Worm (Caenorhabditis elegans): Measurements from ENCODE around the gene anoh-1.

Gene anoh-1

ce11 chrIII:13260344-13260743 is 14.0 kb downstream of the anoh-1 start:
- TF ChIP-seq Y56A3A.18 (GFP tag; IDR thresholded peaks at IDR 0.05): no peak
- TF ChIP-seq F33H1.4 (GFP tag; IDR thresholded peaks at IDR 0.05): no peak
- no peak for TF ChIP-seq B0035.1 (tag; optimal IDR thresholded peaks at IDR 0.05)
- TF ChIP-seq sptf-2 (GFP tag; optimal IDR thresholded peaks at IDR 0.05): no peak
- TF ChIP-seq sdz-38 (tag; optimal IDR thresholded peaks at IDR 0.05): no peak
- no peak for TF ChIP-seq aptf-3 (GFP tag; IDR thresholded peaks at IDR 0.05)
- TF ChIP-seq F39B2.1 (GFP tag; IDR thresholded peaks at IDR 0.05): no peak
- TF ChIP-seq Y79H2A.3 (GFP tag; conservative IDR thresholded peaks at IDR 0.05): no peak
- no peak for TF ChIP-seq pha-4 (tag; optimal IDR thresholded peaks at IDR 0.05)
- no peak for TF ChIP-seq bed-2 (GFP tag; IDR thresholded peaks at IDR 0.05)
- no peak for TF ChIP-seq F52B5.7 (tag; optimal IDR thresholded peaks at IDR 0.05)
- TF ChIP-seq cebp-1 (GFP tag; IDR thresholded peaks at IDR 0.05): no peak
- TF ChIP-seq cebp-1 (tag; optimal IDR thresholded peaks at IDR 0.05): no peak
- no peak for TF ChIP-seq ztf-26 (tag; optimal IDR thresholded peaks at IDR 0.05)
- TF ChIP-seq ztf-18 (tag; optimal IDR thresholded peaks at IDR 0.05): no peak
- TF ChIP-seq nhr-179 (tag; optimal IDR thresholded peaks at IDR 0.05): no peak
- no peak for TF ChIP-seq lin-54 (GFP tag; optimal IDR thresholded peaks at IDR 0.05)
- no peak for TF ChIP-seq let-526 (GFP tag; IDR thresholded peaks at IDR 0.05)
- no peak for TF ChIP-seq lsl-1 (GFP tag; optimal IDR thresholded peaks at IDR 0.05)

DNA sequence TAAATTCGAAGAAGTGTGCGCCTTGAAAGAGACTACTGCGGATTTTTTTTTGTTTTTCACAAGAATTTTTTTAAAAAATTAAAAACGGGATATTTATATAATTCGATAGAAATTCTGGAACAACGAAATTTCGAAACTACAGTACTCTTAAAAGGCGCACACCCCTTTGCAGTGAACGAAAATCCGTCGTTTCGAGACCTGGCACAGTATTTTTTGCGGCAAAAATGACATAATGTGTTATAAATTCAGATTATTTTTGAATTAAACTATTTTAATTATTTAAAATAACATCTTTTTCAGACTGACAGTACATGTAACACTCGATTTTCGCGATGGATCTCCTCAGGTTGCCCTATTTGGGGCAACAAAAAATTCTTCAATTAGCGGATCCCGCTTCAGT is 16.6 kb downstream of the anoh-1 start, which contains the start of gene F56A8.4:
Gene F56A8.4, plus strand, starts transcription at position 301 of the 400 bp plus-strand sequence.
- TF ChIP-seq lsl-1 (GFP tag; optimal IDR thresholded peaks at IDR 0.05) (peak; percentile 33), let-526 (GFP tag; IDR thresholded peaks at IDR 0.05) (no peak)

ce11 chrIII:13265566-13265965 is 19.2 kb downstream of the anoh-1 start, which contains the start of gene F56A8.5:
F56A8.5 (plus strand) TSS chrIII:13265866.
- TF ChIP-seq aptf-2 (GFP tag; conservative IDR thresholded peaks at IDR 0.05) (no peak), tbx-9 (tag; optimal IDR thresholded peaks at IDR 0.05; ENCODE audit: borderline replicate concordance) (no peak), ceh-100 (GFP tag; IDR thresholded peaks at IDR 0.05) (no peak), snpc-3.4 (tag; optimal IDR thresholded peaks at IDR 0.05) (no peak), lin-26 (GFP tag; IDR thresholded peaks at IDR 0.05) (no peak), Y67H2A.10 (GFP tag; conservative IDR thresholded peaks at IDR 0.05) (no peak), mcd-1 (GFP tag; IDR thresholded peaks at IDR 0.05) (no peak), hsf-1 (GFP tag; IDR thresholded peaks at IDR 0.05) (no peak), egrh-3 (GFP tag; IDR thresholded peaks at IDR 0.05) (no peak), sea-2 (GFP tag; IDR thresholded peaks at IDR 0.05) (no peak), dpl-1 (GFP tag; optimal IDR thresholded peaks at IDR 0.05) (no peak)

- 0 out of 2 replicates have a peak, but pooled peaks have one; percentile 24 for TF ChIP-seq egrh-3 (GFP tag; IDR thresholded peaks at IDR 0.05)
- TF ChIP-seq ceh-91 (GFP tag; IDR thresholded peaks at IDR 0.05): no peak
- peak; percentile 64 for TF ChIP-seq zfh-2 (GFP tag; conservative IDR thresholded peaks at IDR 0.05)
- no peak for TF ChIP-seq hmg-20 (GFP tag; IDR thresholded peaks at IDR 0.05)
- no peak for TF ChIP-seq lag-1 (GFP tag; IDR thresholded peaks at IDR 0.05)
- TF ChIP-seq cebp-2 (GFP tag; IDR thresholded peaks at IDR 0.05): 0 out of 2 replicates have a peak, but pooled peaks have one; percentile 9
- no peak for TF ChIP-seq T26A5.8 (tag; optimal IDR thresholded peaks at IDR 0.05)
- 0 out of 2 replicates have a peak, but pooled peaks have one; percentile 22 for TF ChIP-seq mcd-1 (GFP tag; IDR thresholded peaks at IDR 0.05)
- no peak for TF ChIP-seq dox-1 (GFP tag; IDR thresholded peaks at IDR 0.05)
- TF ChIP-seq ceh-79 (tag; optimal IDR thresholded peaks at IDR 0.05): no peak
Observed at ce11 chrIII:13267046-13267445, 20.7 kb downstream of the anoh-1 start.
